Fruit fly (Drosophila melanogaster): Measurements from ENCODE around the gene Phf5a.

DNA sequence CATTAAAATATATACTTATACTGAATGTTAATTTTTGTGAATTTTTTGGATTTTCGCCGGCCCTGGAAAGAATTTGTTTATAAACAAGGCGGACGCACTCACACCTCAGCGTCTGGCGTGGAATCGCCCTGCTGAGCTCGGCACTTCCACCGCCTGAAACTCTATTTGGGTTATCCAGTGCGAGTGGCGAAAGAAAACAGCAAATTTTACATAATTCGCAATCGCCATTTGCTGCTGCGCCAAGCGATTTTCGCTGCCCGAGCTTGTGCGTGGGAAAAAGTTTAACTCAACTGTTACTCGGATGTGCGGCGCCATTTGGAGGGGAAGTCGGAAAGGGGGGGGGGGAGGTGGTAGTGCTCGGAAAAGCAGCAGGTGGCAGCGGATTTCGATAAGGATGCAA lies 42.3 kb upstream of the Phf5a start:
- TF ChIP-seq Asciz (GFP tag; optimal IDR thresholded peaks at IDR 0.05) (no peak), CG12391 (tag; optimal IDR thresholded peaks at IDR 0.05) (no peak), CG9797 (GFP tag; optimal IDR thresholded peaks at IDR 0.05) (no peak), CG33557 (GFP tag; optimal IDR thresholded peaks at IDR 0.05) (no peak), lilli (GFP tag; optimal IDR thresholded peaks at IDR 0.05) (no peak), CG14860 (GFP tag; IDR thresholded peaks at IDR 0.05; ENCODE audit: partially characterized antibody) (no peak)
